Fruit fly (Drosophila melanogaster) whole organism, embryonic: ENCODE results near the gene ric8a.

Source experiments
- ATbp ChIP-seq: fragments of 200-800 bp; sonication (Bioruptor generic); optimal IDR thresholded peaks from 2 replicates; lab custom pipeline; 2017; ENCODE audit warnings: missing biosample characterization, mild to moderate bottlenecking, missing genetic modification characterization, missing genetic modification reagents
- Adf1 ChIP-seq: fragments of 200-800 bp; sonication (Bioruptor generic); IDR thresholded peaks from 2 replicates; pipeline ENCODE4 v1.3.6; 2022; ENCODE audit warnings: missing biosample characterization, missing genetic modification characterization
- Atf6 ChIP-seq: fragments of 200-800 bp; sonication (Bioruptor generic); IDR thresholded peaks from 2 replicates; pipeline ENCODE4 v1.3.6; 2022; ENCODE audit warnings: missing biosample characterization, missing genetic modification characterization
- BEAF-32 ChIP-seq: fragments of 200-800 bp; sonication (Bioruptor generic); optimal IDR thresholded peaks from 3 replicates; lab custom pipeline; 2017; ENCODE audit warnings: missing biosample characterization, missing genetic modification characterization, mild to moderate bottlenecking, moderate library complexity, missing genetic modification reagents
- Bdp1 ChIP-seq: fragments of 200-800 bp; sonication (Bioruptor generic); optimal IDR thresholded peaks from 3 replicates; lab custom pipeline; 2016; ENCODE audit warnings: missing biosample characterization, missing genetic modification characterization
- CG10209 ChIP-seq: fragments of 200-800 bp; sonication (Bioruptor generic); optimal IDR thresholded peaks from 3 replicates; lab custom pipeline; 2017; ENCODE audit warnings: missing biosample characterization, mild to moderate bottlenecking, missing genetic modification characterization, missing genetic modification reagents
- CG11398 ChIP-seq: fragments of 200-800 bp; sonication (Bioruptor generic); optimal IDR thresholded peaks from 2 replicates; lab custom pipeline; 2016; ENCODE audit warnings: missing biosample characterization, missing genetic modification characterization
- CG12104 ChIP-seq: fragments of 200-800 bp; sonication (Bioruptor generic); optimal IDR thresholded peaks from 3 replicates; lab custom pipeline; 2016; ENCODE audit warnings: missing biosample characterization, missing genetic modification characterization
- CG13123 ChIP-seq: fragments of 200-800 bp; sonication (Bioruptor generic); optimal IDR thresholded peaks from 2 replicates; lab custom pipeline; 2016; ENCODE audit warnings: missing biosample characterization, missing genetic modification characterization
- CG13287 ChIP-seq: fragments of 200-800 bp; sonication (Bioruptor generic); IDR thresholded peaks from 2 replicates; pipeline ENCODE4 v1.3.6; 2022; ENCODE audit warnings: missing biosample characterization, missing genetic modification characterization; ENCODE audit not compliant: partially characterized antibody
- CG14965 ChIP-seq: fragments of 200-800 bp; sonication (Bioruptor generic); optimal IDR thresholded peaks from 2 replicates; lab custom pipeline; 2016; ENCODE audit warnings: missing biosample characterization, missing genetic modification characterization, borderline replicate concordance
- CG16779 ChIP-seq: fragments of 200-800 bp; sonication (Bioruptor generic); IDR thresholded peaks from 2 replicates; pipeline ENCODE4 v1.3.6; 2022; ENCODE audit warnings: missing biosample characterization, missing genetic modification characterization
- CG2712 ChIP-seq: fragments of 200-800 bp; optimal IDR thresholded peaks from 3 replicates; lab custom pipeline; 2019; ENCODE audit warnings: missing biosample characterization, mild to moderate bottlenecking, missing genetic modification characterization, moderate library complexity
- CG30403 ChIP-seq: fragments of 200-800 bp; sonication (Bioruptor generic); optimal IDR thresholded peaks from 3 replicates; lab custom pipeline; 2016; ENCODE audit warnings: missing biosample characterization, missing genetic modification characterization
- CG32772 ChIP-seq: fragments of 200-800 bp; sonication (Bioruptor generic); IDR thresholded peaks from 2 replicates; pipeline ENCODE4 v1.3.6; 2022; ENCODE audit warnings: missing biosample characterization, missing genetic modification characterization
- CG3407 ChIP-seq: fragments of 200-800 bp; sonication (Bioruptor generic); optimal IDR thresholded peaks from 2 replicates; lab custom pipeline; 2018; ENCODE audit warnings: missing biosample characterization, mild to moderate bottlenecking, missing genetic modification characterization
- CG42726 ChIP-seq: fragments of 200-800 bp; sonication (Bioruptor generic); IDR thresholded peaks from 2 replicates; pipeline ENCODE4 v1.3.6; 2022; ENCODE audit warnings: missing biosample characterization, missing genetic modification characterization; ENCODE audit not compliant: partially characterized antibody
- CG4820 ChIP-seq: fragments of 200-800 bp; sonication (Bioruptor generic); optimal IDR thresholded peaks from 3 replicates; lab custom pipeline; 2016; ENCODE audit warnings: missing biosample characterization, missing genetic modification characterization
- CG5245 ChIP-seq: fragments of 200-800 bp; sonication (Bioruptor generic); optimal IDR thresholded peaks from 3 replicates; lab custom pipeline; 2016; ENCODE audit warnings: missing biosample characterization, missing genetic modification characterization
- CG6272 ChIP-seq: fragments of 200-800 bp; sonication (Bioruptor generic); IDR thresholded peaks from 2 replicates; pipeline ENCODE4 v1.3.6; 2022; ENCODE audit warnings: missing biosample characterization, missing genetic modification characterization
- CG7928 ChIP-seq: fragments of 200-800 bp; sonication (Bioruptor generic); optimal IDR thresholded peaks from 2 replicates; lab custom pipeline; 2017; ENCODE audit warnings: missing biosample characterization, mild to moderate bottlenecking, missing genetic modification characterization
- CG7963 ChIP-seq: fragments of 200-800 bp; sonication (Bioruptor generic); IDR thresholded peaks from 3 replicates; pipeline ENCODE4 v1.3.6; 2022; ENCODE audit warnings: missing biosample characterization, missing genetic modification characterization; ENCODE audit not compliant: partially characterized antibody
- CG9932 ChIP-seq: fragments of 200-800 bp; sonication (Bioruptor generic); IDR thresholded peaks from 2 replicates; pipeline ENCODE4 v1.3.6; 2022; ENCODE audit warnings: missing biosample characterization, missing genetic modification characterization
- CTCF ChIP-seq: fragments of 200-800 bp; sonication (Bioruptor generic); optimal IDR thresholded peaks from 2 replicates; lab custom pipeline; 2017; ENCODE audit warnings: missing biosample characterization, mild to moderate bottlenecking, missing genetic modification characterization, moderate library complexity
- Drgx ChIP-seq: fragments of 200-800 bp; sonication (Bioruptor generic); IDR thresholded peaks from 2 replicates; pipeline ENCODE4 v1.3.6; 2022; ENCODE audit warnings: missing biosample characterization, missing genetic modification characterization
- Gug ChIP-seq: fragments of 200-800 bp; sonication (Bioruptor generic); IDR thresholded peaks from 4 replicates; pipeline ENCODE4 v1.3.6; 2022; ENCODE audit warnings: missing biosample characterization, missing genetic modification characterization
- HLH54F ChIP-seq: fragments of 200-800 bp; sonication (Bioruptor generic); optimal IDR thresholded peaks from 3 replicates; lab custom pipeline; 2016; ENCODE audit warnings: missing biosample characterization, missing genetic modification characterization
- HLHmδ ChIP-seq: fragments of 200-800 bp; sonication (Bioruptor generic); optimal IDR thresholded peaks from 2 replicates; lab custom pipeline; 2018; ENCODE audit warnings: missing biosample characterization, mild to moderate bottlenecking, missing genetic modification characterization, moderate library complexity
- Lhr ChIP-seq: fragments of 200-800 bp; sonication (Bioruptor generic); optimal IDR thresholded peaks from 3 replicates; lab custom pipeline; 2017; ENCODE audit warnings: mild to moderate bottlenecking, missing biosample characterization, missing genetic modification reagents, missing genetic modification characterization
- Max ChIP-seq: fragments of 200-800 bp; sonication (Bioruptor generic); optimal IDR thresholded peaks from 2 replicates; lab custom pipeline; 2016; ENCODE audit warnings: missing biosample characterization, mild to moderate bottlenecking, missing genetic modification characterization
- NFAT ChIP-seq: fragments of 200-800 bp; sonication (Bioruptor generic); IDR thresholded peaks from 2 replicates; pipeline ENCODE4 v1.3.6; 2022; ENCODE audit warnings: missing biosample characterization, missing genetic modification characterization
- Six4 ChIP-seq: fragments of 200-800 bp; sonication (Bioruptor generic); optimal IDR thresholded peaks from 2 replicates; lab custom pipeline; 2016; ENCODE audit warnings: missing biosample characterization, missing genetic modification characterization
- Trl ChIP-seq, 3 experiments: fragments of >200 bp in 2 of 3; fragments of 200-800 bp in 1 of 3; sonication (Bioruptor generic) in 1 of 3; optimal IDR thresholded peaks; 2 replicates in 1 of 3; 3 replicates in 2 of 3; lab custom pipeline; 2016 to 2017; ENCODE audit warnings: missing biosample characterization in 1 of 3, missing genetic modification characterization in 1 of 3
- chif ChIP-seq, 2 experiments: fragments of 200-800 bp; sonication (Bioruptor generic); optimal IDR thresholded peaks; 3 replicates each; lab custom pipeline; 2016; ENCODE audit warnings: missing biosample characterization in 2 of 2, missing genetic modification characterization in 2 of 2
- chinmo ChIP-seq: fragments of 200-800 bp; sonication (Bioruptor generic); IDR thresholded peaks from 4 replicates; pipeline ENCODE4 v1.3.6; 2022; ENCODE audit warnings: missing biosample characterization, missing genetic modification characterization; ENCODE audit not compliant: partially characterized antibody
- dan ChIP-seq: fragments of 200-800 bp; sonication (Bioruptor generic); IDR thresholded peaks from 2 replicates; pipeline ENCODE4 v1.3.6; 2022; ENCODE audit warnings: missing biosample characterization, missing genetic modification characterization
- disco-r ChIP-seq: fragments of 200-800 bp; sonication (Bioruptor generic); optimal IDR thresholded peaks from 2 replicates; lab custom pipeline; 2016; ENCODE audit warnings: missing biosample characterization, missing genetic modification characterization
- en ChIP-seq: fragments of 200-800 bp; sonication (Bioruptor generic); optimal IDR thresholded peaks from 2 replicates; lab custom pipeline; 2016; ENCODE audit warnings: missing biosample characterization, missing genetic modification characterization
- ewg ChIP-seq: fragments of 200-800 bp; sonication (Bioruptor generic); optimal IDR thresholded peaks from 3 replicates; lab custom pipeline; 2017; ENCODE audit warnings: mild to moderate bottlenecking, missing biosample characterization, missing genetic modification reagents, missing genetic modification characterization
- eyg ChIP-seq: fragments of 200-800 bp; sonication (Bioruptor generic); optimal IDR thresholded peaks from 3 replicates; lab custom pipeline; 2016; ENCODE audit warnings: missing biosample characterization, missing genetic modification characterization
- fd64A ChIP-seq: fragments of 200-800 bp; sonication (Bioruptor generic); optimal IDR thresholded peaks from 3 replicates; lab custom pipeline; 2018; ENCODE audit warnings: missing biosample characterization, mild to moderate bottlenecking, missing genetic modification characterization
- fu2 ChIP-seq: fragments of 200-800 bp; sonication (Bioruptor generic); optimal IDR thresholded peaks from 2 replicates; lab custom pipeline; 2016; ENCODE audit warnings: missing biosample characterization, missing genetic modification characterization
- gfzf ChIP-seq: fragments of 200-800 bp; sonication (Bioruptor generic); optimal IDR thresholded peaks from 2 replicates; lab custom pipeline; 2016; ENCODE audit warnings: missing biosample characterization, mild to moderate bottlenecking, missing genetic modification characterization, moderate library complexity
- jigr1 ChIP-seq: fragments of 200-800 bp; sonication (Bioruptor generic); IDR thresholded peaks from 3 replicates; pipeline ENCODE4 v1.3.6; 2022; ENCODE audit warnings: missing biosample characterization, missing genetic modification characterization
- ken ChIP-seq: fragments of 200-800 bp; sonication (Bioruptor generic); IDR thresholded peaks from 3 replicates; pipeline ENCODE4 v1.3.6; 2022; ENCODE audit warnings: missing biosample characterization, missing genetic modification characterization
- lab ChIP-seq: fragments of 200-800 bp; sonication (Bioruptor generic); optimal IDR thresholded peaks from 3 replicates; lab custom pipeline; 2017; ENCODE audit warnings: missing biosample characterization, missing genetic modification characterization, mild to moderate bottlenecking, moderate library complexity, missing genetic modification reagents
- rib ChIP-seq: fragments of 200-800 bp; sonication (Bioruptor generic); IDR thresholded peaks from 2 replicates; pipeline ENCODE4 v1.3.6; 2022; ENCODE audit warnings: missing biosample characterization, missing genetic modification characterization
- schlank ChIP-seq: fragments of 200-800 bp; sonication (Bioruptor generic); optimal IDR thresholded peaks from 2 replicates; lab custom pipeline; 2018; ENCODE audit warnings: missing biosample characterization, mild to moderate bottlenecking, missing genetic modification characterization
- slbo ChIP-seq: fragments of 200-800 bp; sonication (Bioruptor generic); IDR thresholded peaks from 2 replicates; pipeline ENCODE4 v1.3.6; 2022; ENCODE audit warnings: missing biosample characterization, missing genetic modification characterization
- trem ChIP-seq: fragments of 200-800 bp; optimal IDR thresholded peaks from 3 replicates; lab custom pipeline; 2019; ENCODE audit warnings: missing biosample characterization, mild to moderate bottlenecking, missing genetic modification characterization, moderate library complexity

Gene ric8a

DNA sequence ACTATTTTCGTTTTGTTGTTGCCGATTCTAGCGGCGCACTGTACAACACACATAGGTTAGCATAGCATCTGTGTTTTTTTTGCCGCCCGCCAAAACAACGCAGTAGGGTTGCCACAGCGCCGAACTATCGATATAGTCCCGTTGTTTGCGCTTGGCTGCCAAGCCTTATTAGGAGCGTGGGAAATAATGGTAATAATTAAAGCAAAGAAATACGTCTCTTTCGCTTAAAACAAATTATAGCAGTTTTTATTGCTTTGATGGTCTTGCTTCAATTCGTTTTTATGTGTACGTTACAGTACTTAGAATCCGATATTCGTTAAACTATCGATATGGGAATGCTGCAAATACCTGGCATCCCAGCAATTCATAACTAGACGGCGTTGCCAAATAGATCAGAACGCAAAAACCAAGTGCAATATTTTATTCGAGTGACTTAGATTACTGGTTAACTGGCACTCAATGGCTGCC is 12.5 kb upstream of the ric8a start, which contains the start of the genes mxc and Larp7 (continued):
- TF ChIP-seq CG7963 (GFP tag; lab: Robert Waterston, UW): no peak
- no peak for TF ChIP-seq dan (GFP tag; lab: Robert Waterston, UW)
- TF ChIP-seq CG14965 (GFP tag; lab: Kevin White, UChicago): no peak
- peak; percentile 40; the same call in 1 of the 2 replicates for TF ChIP-seq Atf6 (GFP tag; lab: Robert Waterston, UW)
- TF ChIP-seq CG13287 (GFP tag; lab: Robert Waterston, UW): peak; percentile 85
- TF ChIP-seq CG12104: peak; percentile 35
- TF ChIP-seq CG4820 (GFP tag; lab: Kevin White, UChicago): peak; percentile 41
- TF ChIP-seq Max: peak; percentile 68
- TF ChIP-seq Lhr (GFP tag; lab: Kevin White, UChicago): peak; percentile 25
- peak; percentile 59 for TF ChIP-seq CG6272 (GFP tag; lab: Robert Waterston, UW)
- no peak for TF ChIP-seq CG16779
- TF ChIP-seq Gug (GFP tag; lab: Robert Waterston, UW): peak; percentile 68; the same call in 3 of the 4 replicates
- no peak for TF ChIP-seq lab
- TF ChIP-seq CG42726 (GFP tag; lab: Robert Waterston, UW): no peak
- TF ChIP-seq jigr1 (GFP tag; lab: Robert Waterston, UW): 0 out of 3 replicates have a peak, but pooled peaks have one; percentile 15
- TF ChIP-seq chif (GFP tag; optimal IDR thresholded peaks at IDR 0.05; lab: Kevin White, UChicago): peak; percentile 51 to 67
- no peak for TF ChIP-seq Drgx (GFP tag; lab: Robert Waterston, UW)
- TF ChIP-seq Bdp1 (GFP tag; lab: Kevin White, UChicago): peak; percentile 46
- peak; percentile 80 for TF ChIP-seq CG9932 (GFP tag; lab: Robert Waterston, UW)
- peak; percentile 39 for TF ChIP-seq eyg (GFP tag; lab: Kevin White, UChicago)
- TF ChIP-seq CG11398: no peak
- 0 out of 2 replicates have a peak, but pooled peaks have one; percentile 26 for TF ChIP-seq Adf1
- TF ChIP-seq NFAT (GFP tag; lab: Robert Waterston, UW): no peak
- TF ChIP-seq CG32772 (GFP tag; lab: Robert Waterston, UW): peak; percentile 41; the same call in 1 of the 2 replicates
- no peak for TF ChIP-seq ken (GFP tag; lab: Robert Waterston, UW)
- no peak for TF ChIP-seq Trl (optimal IDR thresholded peaks at IDR 0.05; lab: Kevin White, UChicago)
- TF ChIP-seq Trl (GFP tag; optimal IDR thresholded peaks at IDR 0.05; lab: Kevin White, UChicago): peak; percentile 75
- no peak for TF ChIP-seq en
- TF ChIP-seq schlank (tag; lab: Kevin White, UChicago): no peak
- TF ChIP-seq CG10209 (GFP tag; lab: Kevin White, UChicago): peak; percentile 27
- no peak for TF ChIP-seq CG3407 (GFP tag; lab: Kevin White, UChicago)
- peak; percentile 45 for TF ChIP-seq gfzf (GFP tag; lab: Kevin White, UChicago)
- no peak for TF ChIP-seq HLHmδ (GFP tag; lab: Kevin White, UChicago)
- peak; percentile 72 for TF ChIP-seq slbo
- peak; percentile 68 for TF ChIP-seq trem (tag; lab: Kevin White, UChicago)
- peak; percentile 38; the same call in 1 of the 2 replicates for TF ChIP-seq rib
- peak; percentile 94 for TF ChIP-seq BEAF-32 (GFP tag; lab: Kevin White, UChicago)
- TF ChIP-seq fu2: peak; percentile 72
- TF ChIP-seq Six4 (GFP tag; lab: Kevin White, UChicago): peak; percentile 42
- peak; percentile 11 for TF ChIP-seq CTCF (GFP tag; lab: Kevin White, UChicago)
- peak; percentile 64 for TF ChIP-seq CG2712 (tag; lab: Kevin White, UChicago)
- TF ChIP-seq CG5245 (GFP tag; lab: Kevin White, UChicago): peak; percentile 8
- TF ChIP-seq CG30403 (GFP tag; lab: Kevin White, UChicago): peak; percentile 72
- no peak for TF ChIP-seq ewg (GFP tag; lab: Kevin White, UChicago)
- peak; percentile 8 for TF ChIP-seq CG13123 (GFP tag; lab: Kevin White, UChicago)
- peak; percentile 79 for TF ChIP-seq HLH54F (GFP tag; lab: Kevin White, UChicago)
- TF ChIP-seq fd64A (GFP tag; lab: Kevin White, UChicago): no peak
- TF ChIP-seq disco-r (GFP tag; lab: Kevin White, UChicago): no peak
- TF ChIP-seq CG7928: no peak
- peak; percentile 79; the same call in 2 of the 4 replicates for TF ChIP-seq chinmo (GFP tag; lab: Robert Waterston, UW)
- no peak for TF ChIP-seq ATbp (GFP tag; lab: Kevin White, UChicago)
